Worm (Caenorhabditis elegans) whole organism, L2 larva: ENCODE data around the gene drl-1.

Experiments used
- Y55F3AM.14 ChIP-seq: fragments of 200-800 bp; sonication (Bioruptor generic); optimal IDR thresholded peaks from 2 replicates; lab custom pipeline; 2018; ENCODE audit warnings: mild to moderate bottlenecking, missing genetic modification characterization, missing compliant biosample characterization
- alr-1 ChIP-seq: fragments of 150-350 bp; optimal IDR thresholded peaks from 2 replicates; lab custom pipeline; 2014; ENCODE audit warnings: missing biosample characterization, missing genetic modification characterization
- ama-1 ChIP-seq: fragments of 150-350 bp; optimal IDR thresholded peaks from 2 replicates; lab custom pipeline; 2018; ENCODE audit warnings: inconsistent platforms
- blmp-1 ChIP-seq: sonication (generic microtip); optimal IDR thresholded peaks from 2 replicates; lab custom pipeline; 2017; ENCODE audit warnings: missing genetic modification characterization, mild to moderate bottlenecking, missing compliant biosample characterization, antibody characterized with exemption, moderate library complexity; ENCODE audit not compliant: insufficient read depth
- ceh-16 ChIP-seq: fragments of 150-350 bp; optimal IDR thresholded peaks from 2 replicates; lab custom pipeline; 2014; ENCODE audit warnings: missing biosample characterization, missing genetic modification characterization
- ceh-82 ChIP-seq: fragments of 150-350 bp; optimal IDR thresholded peaks from 2 replicates; lab custom pipeline; 2014; ENCODE audit warnings: missing biosample characterization, missing genetic modification characterization
- crh-2 ChIP-seq: sonication (generic microtip); optimal IDR thresholded peaks from 2 replicates; lab custom pipeline; 2017; ENCODE audit warnings: missing biosample characterization, missing genetic modification characterization
- egl-27 ChIP-seq: sonication (generic microtip); optimal IDR thresholded peaks from 3 replicates; lab custom pipeline; 2017; ENCODE audit warnings: missing biosample characterization, missing genetic modification reagents, missing genetic modification characterization
- elt-1 ChIP-seq: fragments of 150-350 bp; optimal IDR thresholded peaks from 2 replicates; lab custom pipeline; 2014; ENCODE audit warnings: missing biosample characterization, missing genetic modification characterization
- fos-1 ChIP-seq: fragments of 150-350 bp; optimal IDR thresholded peaks from 2 replicates; lab custom pipeline; 2014; ENCODE audit warnings: missing biosample characterization, missing genetic modification characterization
- gmeb-1 ChIP-seq: fragments of 150-350 bp; optimal IDR thresholded peaks from 2 replicates; lab custom pipeline; 2014; ENCODE audit warnings: missing biosample characterization, missing genetic modification characterization
- lsy-2 ChIP-seq, 2 experiments: fragments of 150-350 bp in 1 of 2; sonication (generic microtip) in 1 of 2; optimal IDR thresholded peaks; 2 replicates each; lab custom pipeline; 2014 to 2017; ENCODE audit warnings: missing biosample characterization in 2 of 2, missing genetic modification characterization in 2 of 2
- mbf-1 ChIP-seq: sonication (generic microtip); optimal IDR thresholded peaks from 2 replicates; lab custom pipeline; 2017; ENCODE audit warnings: missing biosample characterization, missing genetic modification characterization
- mdl-1 ChIP-seq, 2 experiments: fragments of 150-350 bp in 1 of 2; sonication (generic microtip) in 1 of 2; optimal IDR thresholded peaks; 2 replicates each; lab custom pipeline; 2017; ENCODE audit warnings: missing biosample characterization in 2 of 2, missing genetic modification characterization in 2 of 2
- nhr-129 ChIP-seq: fragments of 150-350 bp; optimal IDR thresholded peaks from 2 replicates; lab custom pipeline; 2014; ENCODE audit warnings: missing biosample characterization, missing genetic modification characterization
- nhr-21 ChIP-seq: fragments of 150-350 bp; optimal IDR thresholded peaks from 2 replicates; lab custom pipeline; 2014; ENCODE audit warnings: missing biosample characterization, missing genetic modification characterization
- nhr-23 ChIP-seq: fragments of 150-350 bp; optimal IDR thresholded peaks from 2 replicates; lab custom pipeline; 2014; ENCODE audit warnings: missing biosample characterization, missing genetic modification reagents, missing genetic modification characterization
- nhr-25 ChIP-seq: fragments of 150-350 bp; sonication (generic microtip); optimal IDR thresholded peaks from 3 replicates; lab custom pipeline; 2014; ENCODE audit warnings: missing biosample characterization, missing genetic modification characterization
- nhr-6 ChIP-seq: fragments of 150-350 bp; optimal IDR thresholded peaks from 2 replicates; lab custom pipeline; 2014; ENCODE audit warnings: missing biosample characterization, missing genetic modification characterization
- nhr-77 ChIP-seq: fragments of 150-350 bp; optimal IDR thresholded peaks from 2 replicates; lab custom pipeline; 2014; ENCODE audit warnings: missing biosample characterization, missing genetic modification characterization
- skn-1 ChIP-seq: sonication (generic microtip); optimal IDR thresholded peaks from 2 replicates; lab custom pipeline; 2017; ENCODE audit warnings: missing biosample characterization, missing genetic modification characterization
- sma-3 ChIP-seq: sonication (generic microtip); optimal IDR thresholded peaks from 2 replicates; lab custom pipeline; 2016; ENCODE audit warnings: missing genetic modification reagents, missing genetic modification characterization, missing compliant biosample characterization
- sma-9 ChIP-seq, 2 experiments: fragments of 150-350 bp in 1 of 2; sonication (generic microtip) in 1 of 2; optimal IDR thresholded peaks; 2 replicates each; lab custom pipeline; 2014 to 2016; ENCODE audit warnings: missing genetic modification characterization in 2 of 2, mild to moderate bottlenecking in 1 of 2, missing biosample characterization in 1 of 2, missing compliant biosample characterization in 1 of 2, missing genetic modification reagents in 1 of 2, moderate library complexity in 1 of 2
- unc-39 ChIP-seq: fragments of 150-350 bp; optimal IDR thresholded peaks from 2 replicates; lab custom pipeline; 2014; ENCODE audit warnings: missing biosample characterization, missing genetic modification characterization
- unc-62 ChIP-seq: fragments of 150-350 bp; optimal IDR thresholded peaks from 2 replicates; lab custom pipeline; 2014; ENCODE audit warnings: missing biosample characterization, missing genetic modification reagents, missing genetic modification characterization
- zag-1 ChIP-seq: fragments of 150-350 bp; optimal IDR thresholded peaks from 2 replicates; lab custom pipeline; 2014; ENCODE audit warnings: missing biosample characterization, missing genetic modification characterization
- ztf-1 ChIP-seq: fragments of 200-800 bp; sonication (Bioruptor generic); conservative IDR thresholded peaks from 2 replicates; pipeline ENCODE4 v1.3.6; 2022; ENCODE audit warnings: missing genetic modification characterization, missing compliant biosample characterization
- ztf-4 ChIP-seq: fragments of 150-350 bp; optimal IDR thresholded peaks from 2 replicates; lab custom pipeline; 2014; ENCODE audit warnings: missing biosample characterization, missing genetic modification characterization

drl-1 gene

ce11 chrIV:295734-296201 is 29.1 kb upstream of the drl-1 start (continued):
- TF ChIP-seq alr-1: no peak
- no peak for TF ChIP-seq ztf-1 (GFP tag; lab: Robert Waterston, UW)
- no peak for TF ChIP-seq unc-39
- TF ChIP-seq mdl-1 (tag; optimal IDR thresholded peaks at IDR 0.05; lab: Kevin White, UChicago): peak in 1 of 2 experiments; percentile 40
- no peak for TF ChIP-seq nhr-6 (tag; lab: Kevin White, UChicago)
- TF ChIP-seq zag-1 (tag; lab: Kevin White, UChicago): no peak
- no peak for TF ChIP-seq ztf-4 (tag; lab: Kevin White, UChicago)
- no peak for TF ChIP-seq egl-27
- TF ChIP-seq ceh-16 (tag; lab: Kevin White, UChicago): no peak
- TF ChIP-seq unc-62 (GFP tag; lab: Kevin White, UChicago): no peak
- TF ChIP-seq sma-9 (GFP tag; optimal IDR thresholded peaks at IDR 0.05; lab: Kevin White, UChicago): peak; percentile 53
- TF ChIP-seq sma-9 (tag; optimal IDR thresholded peaks at IDR 0.05; lab: Kevin White, UChicago): no peak
- no peak for TF ChIP-seq mbf-1
- no peak for TF ChIP-seq nhr-25 (tag; lab: Kevin White, UChicago)
- no peak for TF ChIP-seq sma-3 (GFP tag; lab: Kevin White, UChicago)
- no peak for TF ChIP-seq elt-1 (tag; lab: Kevin White, UChicago)

- TF ChIP-seq mdl-1 (tag; optimal IDR thresholded peaks at IDR 0.05; lab: Kevin White, UChicago): peak in 1 of 2 experiments; percentile 25
- peak; percentile 55 for TF ChIP-seq fos-1 (tag; lab: Kevin White, UChicago)
- TF ChIP-seq sma-9 (GFP tag; optimal IDR thresholded peaks at IDR 0.05; lab: Kevin White, UChicago): peak; percentile 58
- TF ChIP-seq sma-9 (tag; optimal IDR thresholded peaks at IDR 0.05; lab: Kevin White, UChicago): no peak
- TF ChIP-seq sma-3 (GFP tag; lab: Kevin White, UChicago): peak; percentile 29
- no peak for TF ChIP-seq egl-27
- TF ChIP-seq crh-2: peak; percentile 71
- no peak for TF ChIP-seq unc-62 (GFP tag; lab: Kevin White, UChicago)
- peak in 1 of 2 experiments; percentile 13 for TF ChIP-seq lsy-2 (tag; optimal IDR thresholded peaks at IDR 0.05; lab: Kevin White, UChicago)
- TF ChIP-seq gmeb-1 (tag; lab: Kevin White, UChicago): peak; percentile 70
Observed at ce11 chrIV:296849-297248, 28.0 kb upstream of the drl-1 start.

- no peak for TF ChIP-seq nhr-77 (tag; lab: Kevin White, UChicago)
- TF ChIP-seq, all 48 proteins: peak for 0
Observed at ce11 chrIV:298204-298603, 26.7 kb upstream of the drl-1 start, which contains the start of gene pnp-1. Gene pnp-1, minus strand, starts transcription at chrIV:298304.

- TF ChIP-seq ama-1 (lab: Kevin White, UChicago) (no peak), ceh-16 (tag; lab: Kevin White, UChicago) (no peak), sma-9 (GFP tag; optimal IDR thresholded peaks at IDR 0.05; lab: Kevin White, UChicago) (no peak), sma-9 (tag; optimal IDR thresholded peaks at IDR 0.05; lab: Kevin White, UChicago) (no peak)
Observed at ce11 chrIV:299190-299589, 25.7 kb upstream of the drl-1 start.

- TF ChIP-seq mdl-1 (tag; optimal IDR thresholded peaks at IDR 0.05; lab: Kevin White, UChicago) (no peak), sma-9 (GFP tag; optimal IDR thresholded peaks at IDR 0.05; lab: Kevin White, UChicago) (peak; percentile 24), sma-9 (tag; optimal IDR thresholded peaks at IDR 0.05; lab: Kevin White, UChicago) (no peak), ceh-82 (tag; lab: Kevin White, UChicago) (no peak), nhr-23 (tag; lab: Kevin White, UChicago) (no peak)
Observed at ce11 chrIV:300307-300706, 24.6 kb upstream of the drl-1 start.

ce11 chrIV:302743-303142 is 22.1 kb upstream of the drl-1 start:
- TF ChIP-seq skn-1 (tag; lab: Kevin White, UChicago) (no peak), sma-9 (GFP tag; optimal IDR thresholded peaks at IDR 0.05; lab: Kevin White, UChicago) (peak; percentile 70), sma-9 (tag; optimal IDR thresholded peaks at IDR 0.05; lab: Kevin White, UChicago) (no peak), nhr-21 (tag; lab: Kevin White, UChicago) (peak; percentile 51), nhr-129 (tag; lab: Kevin White, UChicago) (peak; percentile 27), nhr-25 (tag; lab: Kevin White, UChicago) (peak; percentile 26), fos-1 (tag; lab: Kevin White, UChicago) (peak; percentile 18), crh-2 (peak; percentile 38), ama-1 (lab: Kevin White, UChicago) (no peak), blmp-1 (no peak), mdl-1 (tag; optimal IDR thresholded peaks at IDR 0.05; lab: Kevin White, UChicago) (no peak), Y55F3AM.14 (GFP tag; lab: Kevin White, UChicago) (no peak)
- TF ChIP-seq, all 48 proteins: peak for 6
